Fruit fly (Drosophila melanogaster) whole organism, embryonic: ENCODE data around the gene CG32708.

Experiments used
- Atf-2 ChIP-seq: fragments of 200-800 bp; sonication (Bioruptor generic); optimal IDR thresholded peaks from 2 replicates; lab custom pipeline; 2016; ENCODE audit warnings: missing biosample characterization, missing genetic modification characterization
- B-H2 ChIP-seq: fragments of 200-800 bp; sonication (Bioruptor generic); optimal IDR thresholded peaks from 2 replicates; lab custom pipeline; 2018; ENCODE audit warnings: missing biosample characterization, mild to moderate bottlenecking, missing genetic modification characterization
- CG10209 ChIP-seq: fragments of 200-800 bp; sonication (Bioruptor generic); optimal IDR thresholded peaks from 3 replicates; lab custom pipeline; 2017; ENCODE audit warnings: missing biosample characterization, mild to moderate bottlenecking, missing genetic modification characterization, missing genetic modification reagents
- CG10431 ChIP-seq: fragments of 200-800 bp; sonication (Bioruptor generic); optimal IDR thresholded peaks from 3 replicates; lab custom pipeline; 2018; ENCODE audit warnings: missing biosample characterization, mild to moderate bottlenecking, missing genetic modification characterization
- CG10462 ChIP-seq: fragments of 200-800 bp; sonication (Bioruptor generic); optimal IDR thresholded peaks from 2 replicates; lab custom pipeline; 2016; ENCODE audit warnings: missing biosample characterization, missing genetic modification characterization
- CG10654 ChIP-seq: fragments of 200-800 bp; sonication (Bioruptor generic); optimal IDR thresholded peaks from 2 replicates; lab custom pipeline; 2016; ENCODE audit warnings: missing biosample characterization, missing genetic modification characterization
- CG11085 ChIP-seq: fragments of 200-800 bp; sonication (Bioruptor generic); IDR thresholded peaks from 2 replicates; pipeline ENCODE4 v1.3.6; 2022; ENCODE audit warnings: missing biosample characterization, missing genetic modification characterization
- CG11093 ChIP-seq: fragments of 200-800 bp; sonication (Bioruptor generic); IDR thresholded peaks from 3 replicates; pipeline ENCODE4 v1.3.6; 2022; ENCODE audit warnings: missing biosample characterization, missing genetic modification characterization
- CG11247 ChIP-seq: fragments of 200-800 bp; sonication (Bioruptor generic); IDR thresholded peaks from 2 replicates; pipeline ENCODE4 v1.3.6; 2022; ENCODE audit warnings: missing biosample characterization, missing genetic modification characterization
- CG11504 ChIP-seq: fragments of 200-800 bp; sonication (Bioruptor generic); optimal IDR thresholded peaks from 3 replicates; lab custom pipeline; 2019; ENCODE audit warnings: missing biosample characterization, mild to moderate bottlenecking, missing genetic modification characterization, moderate library complexity
- CG11696 ChIP-seq: fragments of 200-800 bp; sonication (Bioruptor generic); IDR thresholded peaks from 2 replicates; pipeline ENCODE4 v1.3.6; 2022; ENCODE audit warnings: missing biosample characterization, missing genetic modification characterization
- CG11723 ChIP-seq: fragments of 200-800 bp; sonication (Bioruptor generic); optimal IDR thresholded peaks from 2 replicates; lab custom pipeline; 2017; ENCODE audit warnings: missing biosample characterization, mild to moderate bottlenecking, missing genetic modification characterization
- CG12236 ChIP-seq: fragments of 200-800 bp; sonication (Bioruptor generic); optimal IDR thresholded peaks from 2 replicates; lab custom pipeline; 2016; ENCODE audit warnings: missing biosample characterization, missing genetic modification characterization
- CG14050 ChIP-seq: fragments of 200-800 bp; sonication (Bioruptor generic); IDR thresholded peaks from 3 replicates; pipeline ENCODE4 v1.3.6; 2022; ENCODE audit warnings: missing biosample characterization, missing genetic modification characterization
- CG16813 ChIP-seq: fragments of 200-800 bp; sonication (Bioruptor generic); IDR thresholded peaks from 3 replicates; pipeline ENCODE4 v1.3.6; 2022; ENCODE audit warnings: missing biosample characterization, missing genetic modification characterization; ENCODE audit not compliant: partially characterized antibody
- CG3163 ChIP-seq: fragments of 200-800 bp; sonication (Bioruptor generic); optimal IDR thresholded peaks from 3 replicates; lab custom pipeline; 2016; ENCODE audit warnings: missing biosample characterization, missing genetic modification characterization
- CG4404 ChIP-seq: fragments of 200-800 bp; sonication (Bioruptor generic); IDR thresholded peaks from 2 replicates; pipeline ENCODE4 v1.3.6; 2022; ENCODE audit warnings: missing biosample characterization, missing genetic modification characterization
- CG4424 ChIP-seq: fragments of 200-800 bp; sonication (Bioruptor generic); optimal IDR thresholded peaks from 3 replicates; lab custom pipeline; 2016; ENCODE audit warnings: missing biosample characterization, missing genetic modification characterization
- CG5180 ChIP-seq: fragments of 200-800 bp; sonication (Bioruptor generic); optimal IDR thresholded peaks from 3 replicates; lab custom pipeline; 2017; ENCODE audit warnings: missing biosample characterization, missing genetic modification characterization, mild to moderate bottlenecking, moderate library complexity, missing genetic modification reagents
- D19A ChIP-seq: fragments of 200-800 bp; optimal IDR thresholded peaks from 3 replicates; lab custom pipeline; 2019; ENCODE audit warnings: missing biosample characterization, mild to moderate bottlenecking, missing genetic modification characterization, moderate library complexity
- Dbx ChIP-seq: fragments of 200-800 bp; sonication (Bioruptor generic); IDR thresholded peaks from 3 replicates; pipeline ENCODE4 v1.3.6; 2022; ENCODE audit warnings: missing biosample characterization, missing genetic modification characterization
- Deaf1 ChIP-seq: fragments of 200-800 bp; optimal IDR thresholded peaks from 3 replicates; lab custom pipeline; 2019; ENCODE audit warnings: missing biosample characterization, mild to moderate bottlenecking, missing genetic modification characterization, moderate library complexity
- Dfd ChIP-seq, 2 experiments: fragments of >200 bp; optimal IDR thresholded peaks; 2 replicates each; lab custom pipeline; 2017; ENCODE audit warnings: missing biosample characterization in 2 of 2, missing genetic modification characterization in 2 of 2
- Dp ChIP-seq: fragments of 200-800 bp; sonication (Bioruptor generic); optimal IDR thresholded peaks from 2 replicates; lab custom pipeline; 2018; ENCODE audit warnings: missing biosample characterization, mild to moderate bottlenecking, missing genetic modification characterization, moderate library complexity
- E2f1 ChIP-seq: fragments of 200-800 bp; sonication (Bioruptor generic); IDR thresholded peaks from 2 replicates; pipeline ENCODE4 v1.3.6; 2022; ENCODE audit warnings: missing biosample characterization, missing genetic modification characterization
- H2.0 ChIP-seq: fragments of 200-800 bp; sonication (Bioruptor generic); IDR thresholded peaks from 2 replicates; pipeline ENCODE4 v1.3.6; 2022; ENCODE audit warnings: missing biosample characterization, missing genetic modification characterization
- HLHmδ ChIP-seq: fragments of 200-800 bp; sonication (Bioruptor generic); optimal IDR thresholded peaks from 2 replicates; lab custom pipeline; 2018; ENCODE audit warnings: missing biosample characterization, mild to moderate bottlenecking, missing genetic modification characterization, moderate library complexity
- Hmr ChIP-seq: fragments of 200-800 bp; sonication (Bioruptor generic); optimal IDR thresholded peaks from 3 replicates; lab custom pipeline; 2017; ENCODE audit warnings: mild to moderate bottlenecking, missing biosample characterization, missing genetic modification reagents, missing genetic modification characterization
- Med ChIP-seq: fragments of 200-800 bp; sonication (Bioruptor generic); peaks from one replicate; lab custom pipeline; 2016; ENCODE audit warnings: missing biosample characterization, missing genetic modification characterization, mild to moderate bottlenecking, inconsistent platforms, moderate library complexity
- Mes4 ChIP-seq: fragments of 200-800 bp; sonication (Bioruptor generic); optimal IDR thresholded peaks from 2 replicates; lab custom pipeline; 2016; ENCODE audit warnings: missing biosample characterization, missing genetic modification characterization
- NFAT ChIP-seq: fragments of 200-800 bp; sonication (Bioruptor generic); IDR thresholded peaks from 2 replicates; pipeline ENCODE4 v1.3.6; 2022; ENCODE audit warnings: missing biosample characterization, missing genetic modification characterization
- Sry-δ ChIP-seq: fragments of 200-800 bp; sonication (Bioruptor generic); optimal IDR thresholded peaks from 2 replicates; lab custom pipeline; 2016; ENCODE audit warnings: missing biosample characterization, missing genetic modification characterization
- chm ChIP-seq: fragments of 200-800 bp; sonication (Bioruptor generic); IDR thresholded peaks from 2 replicates; pipeline ENCODE4 v1.3.6; 2022; ENCODE audit warnings: missing biosample characterization, missing genetic modification characterization
- da ChIP-seq: fragments of 200-800 bp; sonication (Bioruptor generic); optimal IDR thresholded peaks from 2 replicates; lab custom pipeline; 2016; ENCODE audit warnings: missing biosample characterization, missing genetic modification characterization
- dimm ChIP-seq: fragments of 200-800 bp; sonication (Bioruptor generic); IDR thresholded peaks from 2 replicates; pipeline ENCODE4 v1.3.6; 2022; ENCODE audit warnings: missing biosample characterization, missing genetic modification characterization
- dmrt11E ChIP-seq: fragments of 200-800 bp; sonication (Bioruptor generic); optimal IDR thresholded peaks from 3 replicates; lab custom pipeline; 2018; ENCODE audit warnings: missing biosample characterization, mild to moderate bottlenecking, missing genetic modification characterization, moderate library complexity
- fd96Cb ChIP-seq: fragments of 200-800 bp; sonication (Bioruptor generic); optimal IDR thresholded peaks from 2 replicates; lab custom pipeline; 2018; ENCODE audit warnings: missing biosample characterization, mild to moderate bottlenecking, missing genetic modification characterization, moderate library complexity
- gem ChIP-seq: fragments of 200-800 bp; sonication (Bioruptor generic); optimal IDR thresholded peaks from 2 replicates; lab custom pipeline; 2019; ENCODE audit warnings: missing biosample characterization, mild to moderate bottlenecking, missing genetic modification characterization, moderate library complexity
- grau ChIP-seq: fragments of 200-800 bp; optimal IDR thresholded peaks from 3 replicates; lab custom pipeline; 2019; ENCODE audit warnings: missing biosample characterization, mild to moderate bottlenecking, missing genetic modification characterization, moderate library complexity
- grn ChIP-seq: fragments of 200-800 bp; sonication (Bioruptor generic); optimal IDR thresholded peaks from 3 replicates; lab custom pipeline; 2017; ENCODE audit warnings: missing biosample characterization, missing genetic modification characterization
- ham ChIP-seq: fragments of 200-800 bp; sonication (Bioruptor generic); IDR thresholded peaks from 2 replicates; pipeline ENCODE4 v1.3.6; 2022; ENCODE audit warnings: missing biosample characterization, missing genetic modification characterization
- her ChIP-seq: fragments of 200-800 bp; sonication (Bioruptor generic); optimal IDR thresholded peaks from 2 replicates; lab custom pipeline; 2016; ENCODE audit warnings: missing biosample characterization, missing genetic modification characterization
- klu ChIP-seq: fragments of 200-800 bp; sonication (Bioruptor generic); IDR thresholded peaks from 2 replicates; pipeline ENCODE4 v1.3.6; 2022; ENCODE audit warnings: missing biosample characterization, missing genetic modification characterization
- lola ChIP-seq, 3 experiments: fragments of >200 bp in 2 of 3; fragments of 200-800 bp in 1 of 3; sonication (Bioruptor generic) in 1 of 3; optimal IDR thresholded peaks; 2 replicates each; lab custom pipeline; 2017 to 2019; ENCODE audit warnings: missing biosample characterization in 3 of 3, missing genetic modification characterization in 3 of 3, mild to moderate bottlenecking in 1 of 3, moderate library complexity in 1 of 3
- nau ChIP-seq: fragments of 200-800 bp; sonication (Bioruptor generic); optimal IDR thresholded peaks from 3 replicates; lab custom pipeline; 2017; ENCODE audit warnings: missing biosample characterization, mild to moderate bottlenecking, missing genetic modification characterization, missing genetic modification reagents
- pros ChIP-seq: fragments of 200-800 bp; sonication (Bioruptor generic); optimal IDR thresholded peaks from 3 replicates; lab custom pipeline; 2019; ENCODE audit warnings: missing biosample characterization, mild to moderate bottlenecking, missing genetic modification characterization, moderate library complexity
- seq ChIP-seq: fragments of 200-800 bp; sonication (Bioruptor generic); IDR thresholded peaks from 2 replicates; pipeline ENCODE4 v1.3.6; 2022; ENCODE audit warnings: missing biosample characterization, missing genetic modification characterization
- tup ChIP-seq: fragments of 200-800 bp; sonication (Bioruptor generic); optimal IDR thresholded peaks from 2 replicates; lab custom pipeline; 2016; ENCODE audit warnings: missing biosample characterization, mild to moderate bottlenecking, missing genetic modification characterization, moderate library complexity
- unpg ChIP-seq: fragments of 200-800 bp; sonication (Bioruptor generic); optimal IDR thresholded peaks from 3 replicates; lab custom pipeline; 2018; ENCODE audit warnings: missing biosample characterization, mild to moderate bottlenecking, missing genetic modification characterization, moderate library complexity
- vnd ChIP-seq: fragments of 200-800 bp; sonication (Bioruptor generic); IDR thresholded peaks from 3 replicates; pipeline ENCODE4 v1.3.6; 2022; ENCODE audit warnings: missing biosample characterization, missing genetic modification characterization; ENCODE audit not compliant: partially characterized antibody

Gene CG32708

DNA sequence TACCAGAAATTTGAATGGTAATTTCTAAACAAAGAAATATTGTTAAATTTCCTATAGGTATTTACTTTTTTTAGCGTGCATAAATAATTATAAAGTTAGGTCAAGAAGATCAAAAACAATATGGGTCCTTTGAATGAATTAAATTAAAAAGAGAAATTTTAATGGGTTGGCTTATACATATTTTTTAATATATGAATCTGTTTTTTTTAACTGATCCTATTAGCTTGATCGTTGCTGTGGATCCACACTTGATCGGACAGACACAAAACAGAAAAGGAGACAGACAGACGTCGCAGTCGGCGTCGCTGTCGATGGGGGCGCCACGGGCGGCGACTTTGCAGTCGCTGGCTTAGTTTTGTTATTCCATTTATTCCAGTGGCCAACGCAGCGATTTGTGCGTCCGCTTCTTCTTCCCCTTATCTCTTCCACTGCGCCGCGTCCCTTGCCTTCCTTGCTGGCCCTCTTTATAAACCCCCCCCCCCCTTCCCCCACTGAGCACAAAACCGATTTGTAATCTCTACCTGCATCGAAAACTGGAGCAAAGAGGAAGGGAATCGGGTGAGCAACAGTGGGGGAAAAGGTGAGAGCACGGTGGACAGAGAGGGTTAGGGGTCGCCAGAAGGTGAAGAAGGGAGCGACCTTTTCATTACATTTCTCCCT is 37.9 kb upstream of the CG32708 start (continued):
- TF ChIP-seq CG11093 (GFP tag; lab: Robert Waterston, UW) (peak; percentile 44; the same call in 1 of the 3 replicates), CG10462 (GFP tag; lab: Kevin White, UChicago) (no peak), dimm (no peak), Sry-δ (no peak), CG11696 (GFP tag; lab: Robert Waterston, UW) (peak; percentile 94), nau (GFP tag; lab: Kevin White, UChicago) (no peak), unpg (peak; percentile 79), dmrt11E (tag; lab: Kevin White, UChicago) (peak; percentile 88), CG11723 (GFP tag; lab: Kevin White, UChicago) (peak; percentile 31), CG10209 (GFP tag; lab: Kevin White, UChicago) (peak; percentile 26), ham (no peak), B-H2 (GFP tag; lab: Kevin White, UChicago) (no peak), seq (GFP tag; lab: Robert Waterston, UW) (no peak), Deaf1 (tag; lab: Kevin White, UChicago) (peak; percentile 23), grn (GFP tag; lab: Kevin White, UChicago) (peak; percentile 87), fd96Cb (tag; lab: Kevin White, UChicago) (peak; percentile 77), CG5180 (GFP tag; lab: Kevin White, UChicago) (peak; percentile 14), klu (GFP tag; lab: Robert Waterston, UW) (no peak), da (GFP tag; lab: Kevin White, UChicago) (no peak), CG11504 (peak; percentile 84), Dp (GFP tag; lab: Kevin White, UChicago) (no peak), vnd (GFP tag; lab: Robert Waterston, UW) (no peak), H2.0 (GFP tag; lab: Robert Waterston, UW) (0 out of 2 replicates have a peak, but pooled peaks have one; percentile 5), HLHmδ (GFP tag; lab: Kevin White, UChicago) (no peak), CG11247 (GFP tag; lab: Robert Waterston, UW) (no peak), CG14050 (GFP tag; lab: Robert Waterston, UW) (peak; percentile 25; the same call in 1 of the 3 replicates), CG3163 (no peak), CG10654 (GFP tag; lab: Kevin White, UChicago) (peak; percentile 7), tup (GFP tag; lab: Kevin White, UChicago) (no peak), Atf-2 (no peak), CG12236 (GFP tag; lab: Kevin White, UChicago) (no peak), CG4424 (GFP tag; lab: Kevin White, UChicago) (peak; percentile 67), CG11085 (GFP tag; lab: Robert Waterston, UW) (no peak), chm (GFP tag; lab: Robert Waterston, UW) (peak; percentile 49; the same call in 1 of the 2 replicates), NFAT (GFP tag; lab: Robert Waterston, UW) (no peak), Dfd (GFP tag; optimal IDR thresholded peaks at IDR 0.05; lab: Kevin White, UChicago) (no peak), CG10431 (GFP tag; lab: Kevin White, UChicago) (peak; percentile 30), CG16813 (no peak), E2f1 (GFP tag; lab: Robert Waterston, UW) (peak; percentile 50; the same call in 1 of the 2 replicates), Hmr (no peak), Dbx (GFP tag; lab: Robert Waterston, UW) (no peak), grau (tag; lab: Kevin White, UChicago) (peak; percentile 79), CG4404 (GFP tag; lab: Robert Waterston, UW) (peak; percentile 45), gem (tag; lab: Kevin White, UChicago) (peak; percentile 88), Med (peak; percentile 81), D19A (peak; percentile 81), lola (GFP tag; optimal IDR thresholded peaks at IDR 0.05; lab: Kevin White, UChicago) (peak in 1 of 3 experiments; percentile 89), her (no peak), pros (GFP tag; lab: Kevin White, UChicago) (peak; percentile 98), Mes4 (GFP tag; lab: Kevin White, UChicago) (peak; percentile 28)
